Worm (Caenorhabditis elegans) whole organism, L1 larva: ENCODE results near the gene algn-13.
A peak's percentile ranks its signal among the peaks of the same experiment; 100 is the strongest.

Experiments
- C16A3.4 ChIP-seq: fragments of 150-350 bp; optimal IDR thresholded peaks from 2 replicates; lab custom pipeline; 2014; ENCODE audit warnings: missing biosample characterization, missing genetic modification characterization
- C34B4.2 ChIP-seq: sonication (generic microtip); optimal IDR thresholded peaks from 2 replicates; lab custom pipeline; 2017; ENCODE audit warnings: mild to moderate bottlenecking, missing genetic modification characterization, missing compliant biosample characterization
- aly-2 ChIP-seq: fragments of 150-350 bp; optimal IDR thresholded peaks from 2 replicates; lab custom pipeline; 2014; ENCODE audit warnings: missing biosample characterization, missing genetic modification characterization
- ama-1 ChIP-seq: fragments of 150-350 bp; optimal IDR thresholded peaks from 2 replicates; lab custom pipeline; 2014
- blmp-1 ChIP-seq: fragments of 150-350 bp; optimal IDR thresholded peaks from 2 replicates; lab custom pipeline; 2014; ENCODE audit warnings: missing biosample characterization, missing genetic modification characterization
- ceh-63 ChIP-seq: fragments of 200-800 bp; sonication (Bioruptor generic); optimal IDR thresholded peaks from 2 replicates; lab custom pipeline; 2018; ENCODE audit warnings: mild to moderate bottlenecking, missing genetic modification characterization, missing compliant biosample characterization
- ceh-8 ChIP-seq: fragments of 200-800 bp; sonication (Bioruptor generic); optimal IDR thresholded peaks from 2 replicates; lab custom pipeline; 2018; ENCODE audit warnings: mild to moderate bottlenecking, missing genetic modification characterization, moderate library complexity, missing compliant biosample characterization
- ceh-82 ChIP-seq, 3 experiments: fragments of 150-350 bp in 1 of 3; sonication (generic microtip) in 2 of 3; optimal IDR thresholded peaks; 2 replicates each; lab custom pipeline; 2014 to 2017; ENCODE audit warnings: missing biosample characterization in 3 of 3, missing genetic modification characterization in 3 of 3
- ceh-88 ChIP-seq: fragments of 200-800 bp; sonication (Bioruptor generic); IDR thresholded peaks from 2 replicates; pipeline ENCODE4 v1.3.6; 2022; ENCODE audit warnings: missing genetic modification characterization, missing compliant biosample characterization
- dsc-1 ChIP-seq: sonication (generic microtip); optimal IDR thresholded peaks from 2 replicates; lab custom pipeline; 2016; ENCODE audit warnings: mild to moderate bottlenecking, missing genetic modification characterization, missing compliant biosample characterization
- efl-1 ChIP-seq, 4 experiments: fragments of 150-350 bp; optimal IDR thresholded peaks in 3 of 4; peaks in 1 of 4; 1 replicate in 1 of 4; 2 replicates in 3 of 4; lab custom pipeline; 2014; ENCODE audit warnings: missing biosample characterization in 2 of 4, missing genetic modification characterization in 2 of 4, missing genetic modification reagents in 2 of 4
- fkh-10 ChIP-seq: sonication (generic microtip); optimal IDR thresholded peaks from 2 replicates; lab custom pipeline; 2017; ENCODE audit warnings: missing biosample characterization, missing genetic modification reagents, missing genetic modification characterization
- fkh-4 ChIP-seq: sonication (generic microtip); optimal IDR thresholded peaks from 2 replicates; lab custom pipeline; 2016; ENCODE audit warnings: missing compliant biosample characterization, missing genetic modification characterization, borderline replicate concordance
- fkh-8 ChIP-seq: sonication (generic microtip); optimal IDR thresholded peaks from 2 replicates; lab custom pipeline; 2016; ENCODE audit warnings: mild to moderate bottlenecking, missing genetic modification characterization, missing compliant biosample characterization
- fos-1 ChIP-seq: fragments of 150-350 bp; optimal IDR thresholded peaks from 2 replicates; lab custom pipeline; 2014; ENCODE audit warnings: missing biosample characterization, missing genetic modification characterization
- lin-14 ChIP-seq: fragments of 200-800 bp; sonication (Bioruptor generic); optimal IDR thresholded peaks from 2 replicates; lab custom pipeline; 2018; ENCODE audit warnings: mild to moderate bottlenecking, missing genetic modification characterization, moderate library complexity, missing compliant biosample characterization
- lin-35 ChIP-seq, 2 experiments: fragments of 150-350 bp; optimal IDR thresholded peaks; 2 replicates each; lab custom pipeline; 2014; ENCODE audit warnings: missing biosample characterization in 2 of 2, missing genetic modification characterization in 2 of 2, missing genetic modification reagents in 2 of 2
- lin-39 ChIP-seq: fragments of 150-350 bp; optimal IDR thresholded peaks from 2 replicates; lab custom pipeline; 2014; ENCODE audit warnings: missing biosample characterization, missing genetic modification reagents, missing genetic modification characterization
- lir-3 ChIP-seq: sonication (generic microtip); optimal IDR thresholded peaks from 2 replicates; lab custom pipeline; 2016; ENCODE audit warnings: mild to moderate bottlenecking, missing genetic modification characterization, moderate library complexity, missing compliant biosample characterization; ENCODE audit not compliant: poor library complexity
- lsy-2 ChIP-seq, 2 experiments: fragments of 150-350 bp; optimal IDR thresholded peaks; 2 replicates each; lab custom pipeline; 2014; ENCODE audit warnings: missing biosample characterization in 2 of 2, missing genetic modification characterization in 2 of 2
- mab-9 ChIP-seq: fragments of 200-800 bp; sonication (Bioruptor generic); IDR thresholded peaks from 2 replicates; pipeline ENCODE4 v1.3.6; 2022; ENCODE audit warnings: missing genetic modification reagents, missing genetic modification characterization, missing compliant biosample characterization
- mdl-1 ChIP-seq, 2 experiments: fragments of 150-350 bp; optimal IDR thresholded peaks; 2 replicates each; lab custom pipeline; 2014 to 2017; ENCODE audit warnings: missing biosample characterization in 2 of 2, missing genetic modification characterization in 2 of 2, inconsistent platforms in 1 of 2
- mep-1 ChIP-seq: fragments of 150-350 bp; optimal IDR thresholded peaks from 2 replicates; lab custom pipeline; 2014; ENCODE audit warnings: missing biosample characterization, missing genetic modification characterization
- nhr-19 ChIP-seq: fragments of 200-800 bp; sonication (Bioruptor generic); conservative IDR thresholded peaks from 2 replicates; pipeline ENCODE4 v1.3.6; 2022; ENCODE audit warnings: missing genetic modification characterization, missing compliant biosample characterization
- nhr-20 ChIP-seq: sonication (generic microtip); optimal IDR thresholded peaks from 2 replicates; lab custom pipeline; 2016; ENCODE audit warnings: mild to moderate bottlenecking, missing genetic modification characterization, missing compliant biosample characterization
- nhr-47 ChIP-seq: sonication (generic microtip); optimal IDR thresholded peaks from 2 replicates; lab custom pipeline; 2016; ENCODE audit warnings: mild to moderate bottlenecking, missing genetic modification characterization, moderate library complexity, missing compliant biosample characterization
- nhr-71 ChIP-seq: sonication (generic microtip); optimal IDR thresholded peaks from 2 replicates; lab custom pipeline; 2016; ENCODE audit warnings: mild to moderate bottlenecking, missing genetic modification characterization, moderate library complexity, missing compliant biosample characterization
- nhr-77 ChIP-seq: fragments of 150-350 bp; optimal IDR thresholded peaks from 2 replicates; lab custom pipeline; 2014; ENCODE audit warnings: missing biosample characterization, missing genetic modification characterization
- nhr-85 ChIP-seq: sonication (generic microtip); peaks from one replicate; lab custom pipeline; 2016; ENCODE audit warnings: missing genetic modification characterization, inconsistent platforms, missing compliant biosample characterization
- nhr-90 ChIP-seq: sonication (generic microtip); optimal IDR thresholded peaks from 2 replicates; lab custom pipeline; 2016; ENCODE audit warnings: mild to moderate bottlenecking, missing genetic modification characterization, missing compliant biosample characterization; ENCODE audit not compliant: poor library complexity
- pqm-1 ChIP-seq: sonication (generic microtip); optimal IDR thresholded peaks from 3 replicates; lab custom pipeline; 2017; ENCODE audit warnings: missing biosample characterization, missing genetic modification characterization
- rnt-1 ChIP-seq: sonication (generic microtip); optimal IDR thresholded peaks from 2 replicates; lab custom pipeline; 2016; ENCODE audit warnings: mild to moderate bottlenecking, missing genetic modification characterization, moderate library complexity, missing compliant biosample characterization
- skn-1 ChIP-seq: fragments of 150-350 bp; optimal IDR thresholded peaks from 2 replicates; lab custom pipeline; 2014; ENCODE audit warnings: missing biosample characterization, missing genetic modification characterization
- snu-23 ChIP-seq: sonication (generic microtip); optimal IDR thresholded peaks from 2 replicates; lab custom pipeline; 2016; ENCODE audit warnings: missing genetic modification characterization, missing compliant biosample characterization
- swsn-7 ChIP-seq: sonication (generic microtip); optimal IDR thresholded peaks from 2 replicates; lab custom pipeline; 2016; ENCODE audit warnings: missing genetic modification characterization, missing compliant biosample characterization
- tlp-1 ChIP-seq: fragments of 150-350 bp; optimal IDR thresholded peaks from 2 replicates; lab custom pipeline; 2014; ENCODE audit warnings: missing biosample characterization, missing genetic modification characterization
- unc-130 ChIP-seq: fragments of 150-350 bp; optimal IDR thresholded peaks from 2 replicates; lab custom pipeline; 2017; ENCODE audit warnings: missing biosample characterization, missing genetic modification characterization, inconsistent platforms
- unc-86 ChIP-seq: sonication (generic microtip); optimal IDR thresholded peaks from 2 replicates; lab custom pipeline; 2016; ENCODE audit warnings: missing genetic modification characterization, missing compliant biosample characterization
- zag-1 ChIP-seq: fragments of 150-350 bp; optimal IDR thresholded peaks from 2 replicates; lab custom pipeline; 2014; ENCODE audit warnings: missing biosample characterization, missing genetic modification characterization
- zip-4 ChIP-seq: fragments of 200-800 bp; sonication (Bioruptor generic); optimal IDR thresholded peaks from 2 replicates; lab custom pipeline; 2018; ENCODE audit warnings: mild to moderate bottlenecking, missing genetic modification characterization, moderate library complexity, missing compliant biosample characterization
- ztf-11 ChIP-seq, 2 experiments: sonication (generic microtip); optimal IDR thresholded peaks; 2 replicates each; lab custom pipeline; 2016 to 2017; ENCODE audit warnings: missing genetic modification characterization in 2 of 2, missing biosample characterization in 1 of 2, missing compliant biosample characterization in 1 of 2

The algn-13 gene

ce11 chrV:14005812-14006211 is 44.0 kb upstream of the algn-13 start, which contains the start of gene ric-7:
Gene ric-7, minus strand, starts transcription at chrV:14005912.
- no peak for TF ChIP-seq mep-1
- no peak for TF ChIP-seq tlp-1 (tag; lab: Kevin White, UChicago)
- TF ChIP-seq ztf-11 (tag; optimal IDR thresholded peaks at IDR 0.05; lab: Kevin White, UChicago): no peak
- TF ChIP-seq zip-4: no peak
- TF ChIP-seq pqm-1 (tag; lab: Kevin White, UChicago): no peak
- no peak for TF ChIP-seq C34B4.2 (tag; lab: Kevin White, UChicago)
- no peak for TF ChIP-seq blmp-1
- no peak for TF ChIP-seq swsn-7
- no peak for TF ChIP-seq lin-39
- no peak for TF ChIP-seq lir-3 (tag; lab: Kevin White, UChicago)
- no peak for TF ChIP-seq rnt-1

DNA sequence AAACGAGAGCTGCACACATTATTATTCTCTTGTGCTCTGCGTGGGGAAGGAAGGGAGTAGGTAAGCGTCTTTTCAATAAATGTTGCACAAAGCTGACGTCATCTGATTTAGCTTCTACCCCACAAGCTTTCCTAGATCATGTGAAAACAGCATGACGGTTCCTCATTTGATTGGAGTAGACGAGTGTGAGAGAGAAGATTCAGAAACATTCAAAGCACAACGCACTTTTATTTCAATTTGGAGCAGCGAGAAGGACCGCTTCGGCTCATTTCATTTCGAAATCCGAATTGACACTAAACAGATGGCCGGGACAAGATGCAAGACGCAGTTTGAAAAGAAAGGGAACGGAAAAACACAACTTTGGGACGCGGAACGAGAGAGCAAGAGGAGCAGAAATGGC is 42.6 kb upstream of the algn-13 start:
- TF ChIP-seq fkh-8 (tag; lab: Kevin White, UChicago): peak; percentile 33
- peak; percentile 29 for TF ChIP-seq nhr-71
- TF ChIP-seq blmp-1: no peak
- no peak for TF ChIP-seq ceh-88 (GFP tag; lab: Robert Waterston, UW)
- no peak for TF ChIP-seq lin-35 (GFP tag; optimal IDR thresholded peaks at IDR 0.05; lab: Kevin White, UChicago)
- TF ChIP-seq dsc-1 (tag; lab: Kevin White, UChicago): peak; percentile 64
- no peak for TF ChIP-seq lin-39
- TF ChIP-seq lin-14: peak; percentile 36
- peak; percentile 29 for TF ChIP-seq fkh-10 (GFP tag; lab: Kevin White, UChicago)
- peak; percentile 13 for TF ChIP-seq nhr-47 (tag; lab: Kevin White, UChicago)
- peak; percentile 4 for TF ChIP-seq rnt-1
- TF ChIP-seq fkh-4 (tag; lab: Kevin White, UChicago): peak; percentile 9

ce11 chrV:14003587-14004156 is 41.9 kb upstream of the algn-13 start:
- TF ChIP-seq lin-39 (no peak), unc-130 (tag; lab: Kevin White, UChicago) (peak; percentile 4), mep-1 (peak; percentile 14), zip-4 (no peak), C16A3.4 (peak; percentile 2), mab-9 (GFP tag; lab: Robert Waterston, UW) (peak; percentile 12; the same call in 1 of the 2 replicates), nhr-19 (GFP tag; lab: Robert Waterston, UW) (peak; percentile 22), fkh-10 (GFP tag; lab: Kevin White, UChicago) (peak; percentile 45), dsc-1 (tag; lab: Kevin White, UChicago) (peak; percentile 39), ceh-63 (GFP tag; lab: Kevin White, UChicago) (no peak), ceh-82 (tag; optimal IDR thresholded peaks at IDR 0.05; lab: Kevin White, UChicago) (peak in 1 of 3 experiments; percentile 26), rnt-1 (peak; percentile 39), snu-23 (GFP tag; lab: Kevin White, UChicago) (peak; percentile 1), lsy-2 (tag; optimal IDR thresholded peaks at IDR 0.05; lab: Kevin White, UChicago) (peak in 1 of 2 experiments; percentile 36), unc-86 (no peak), lin-14 (peak; percentile 70), ceh-8 (GFP tag; lab: Kevin White, UChicago) (no peak)

DNA sequence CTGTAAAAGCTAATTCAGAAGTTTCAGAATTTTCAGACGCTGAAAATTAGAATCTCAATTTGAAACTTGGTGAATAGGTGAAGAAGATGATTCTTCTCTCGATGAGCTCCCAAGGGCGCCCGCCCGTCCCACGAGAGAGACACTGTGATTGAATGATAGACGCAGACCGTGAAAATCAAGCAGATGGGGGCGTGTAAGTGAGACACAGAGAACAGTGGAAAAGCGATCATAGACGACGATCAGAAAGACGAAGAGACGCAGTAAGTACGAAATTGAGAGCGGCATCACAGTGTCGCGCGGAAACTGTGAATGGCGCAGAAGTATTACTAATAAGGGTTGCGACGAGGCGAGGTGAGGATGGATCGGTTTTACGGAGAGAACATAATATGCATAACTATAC is 40.6 kb upstream of the algn-13 start:
- TF ChIP-seq blmp-1: peak; percentile 74
- TF ChIP-seq nhr-20: peak; percentile 18
- TF ChIP-seq swsn-7: peak; percentile 2
- TF ChIP-seq rnt-1: peak; percentile 42
- no peak for TF ChIP-seq fos-1 (tag; lab: Kevin White, UChicago)
- peak in 1 of 2 experiments; percentile 42 for TF ChIP-seq lin-35 (GFP tag; optimal IDR thresholded peaks at IDR 0.05; lab: Kevin White, UChicago)
- TF ChIP-seq nhr-47 (tag; lab: Kevin White, UChicago): peak; percentile 7
- TF ChIP-seq nhr-71: peak; percentile 32
- TF ChIP-seq mep-1: peak; percentile 37
- TF ChIP-seq lin-14: peak; percentile 40
- no peak for TF ChIP-seq unc-86
- TF ChIP-seq efl-1 (optimal IDR thresholded peaks at IDR 0.05; lab: Kevin White, UChicago): peak; percentile 23 to 36
- peak in 1 of 2 experiments; percentile 92 for TF ChIP-seq efl-1 (GFP tag; optimal IDR thresholded peaks at IDR 0.05 in 1 of 2; lab: Kevin White, UChicago)
- TF ChIP-seq nhr-90 (tag; lab: Kevin White, UChicago): no peak
- no peak for TF ChIP-seq zag-1 (tag; lab: Kevin White, UChicago)
- peak in 1 of 2 experiments; percentile 17 for TF ChIP-seq lsy-2 (tag; optimal IDR thresholded peaks at IDR 0.05; lab: Kevin White, UChicago)
- no peak for TF ChIP-seq fkh-10 (GFP tag; lab: Kevin White, UChicago)
- TF ChIP-seq ama-1 (lab: Kevin White, UChicago): no peak
- peak; percentile 45 for TF ChIP-seq dsc-1 (tag; lab: Kevin White, UChicago)
- no peak for TF ChIP-seq nhr-77 (tag; lab: Kevin White, UChicago)
- peak; percentile 53 for TF ChIP-seq snu-23 (GFP tag; lab: Kevin White, UChicago)
- TF ChIP-seq unc-130 (tag; lab: Kevin White, UChicago): peak; percentile 8
- peak; percentile 23 for TF ChIP-seq nhr-85 (tag; lab: Kevin White, UChicago)
- peak in 1 of 2 experiments; percentile 0 for TF ChIP-seq mdl-1 (tag; optimal IDR thresholded peaks at IDR 0.05; lab: Kevin White, UChicago)
- no peak for TF ChIP-seq aly-2
- no peak for TF ChIP-seq skn-1 (tag; lab: Kevin White, UChicago)
